Fruit fly (Drosophila melanogaster) Kc167 (cell line): Measurements from ENCODE around the gene CG45116.

Experiments used
- Myc ChIP-seq: fragments of >200 bp; optimal IDR thresholded peaks from 2 replicates; lab custom pipeline; 2017; ENCODE audit warnings: missing external identifiers
- Sin3A ChIP-seq: fragments of >200 bp; optimal IDR thresholded peaks from 2 replicates; lab custom pipeline; 2018; ENCODE audit warnings: missing external identifiers
- h ChIP-seq: fragments of >200 bp; optimal IDR thresholded peaks from 3 replicates; lab custom pipeline; 2018; ENCODE audit warnings: missing external identifiers
- insv ChIP-seq: fragments of >200 bp; optimal IDR thresholded peaks from 3 replicates; lab custom pipeline; 2018; ENCODE audit warnings: missing external identifiers
- psq ChIP-seq: fragments of >200 bp; optimal IDR thresholded peaks from 2 replicates; lab custom pipeline; 2017; ENCODE audit warnings: missing external identifiers
- ttk ChIP-seq: sonication (Bioruptor generic); optimal IDR thresholded peaks from 2 replicates; lab custom pipeline; 2017; ENCODE audit warnings: missing external identifiers

CG45116 gene

dm6 chr3L:22741389-22742120 lies 42.3 kb downstream of the CG45116 start, which contains the start of gene CG7369:
CG7369 (plus strand) TSS chr3L:22741793.
- TF ChIP-seq ttk (lab: Kevin White, UChicago): no peak
- no peak for TF ChIP-seq h (lab: Kevin White, UChicago)
- TF ChIP-seq Sin3A (lab: Kevin White, UChicago): no peak
- TF ChIP-seq psq (lab: Kevin White, UChicago): no peak
- no peak for TF ChIP-seq insv (lab: Kevin White, UChicago)
- no peak for TF ChIP-seq Myc

- no peak for TF ChIP-seq Myc
These were observed 42.9 kb downstream of the CG45116 start for dm6 chr3L:22742121-22742531.

- no peak for TF ChIP-seq Myc
- TF ChIP-seq insv (lab: Kevin White, UChicago): no peak
- TF ChIP-seq psq (lab: Kevin White, UChicago): no peak
- no peak for TF ChIP-seq h (lab: Kevin White, UChicago)
- no peak for TF ChIP-seq Sin3A (lab: Kevin White, UChicago)
- TF ChIP-seq ttk (lab: Kevin White, UChicago): no peak
These were observed 43.8 kb downstream of the CG45116 start for dm6 chr3L:22742945-22743582.

- TF ChIP-seq Myc (no peak), insv (lab: Kevin White, UChicago) (no peak), ttk (lab: Kevin White, UChicago) (no peak), Sin3A (lab: Kevin White, UChicago) (no peak), h (lab: Kevin White, UChicago) (no peak), psq (lab: Kevin White, UChicago) (no peak)
These were observed 49.9 kb downstream of the CG45116 start, which contains the start of gene SPoCk for dm6 chr3L:22749147-22749550. SPoCk (plus strand) TSS chr3L:22749444.
